Fruit fly (Drosophila melanogaster) whole organism, wandering third instar larva: ENCODE data around the gene hemo.

Experiments used
- CG9705 ChIP-seq: fragments of 200-800 bp; sonication (Bioruptor generic); optimal IDR thresholded peaks from 2 replicates; lab custom pipeline; 2018; ENCODE audit warnings: missing biosample characterization, mild to moderate bottlenecking, missing genetic modification characterization
- Hnf4 ChIP-seq: fragments of 200-800 bp; sonication (Bioruptor generic); optimal IDR thresholded peaks from 2 replicates; lab custom pipeline; 2016; ENCODE audit warnings: missing biosample characterization, mild to moderate bottlenecking, missing genetic modification characterization
- OdsH ChIP-seq: fragments of 200-800 bp; sonication (Bioruptor generic); optimal IDR thresholded peaks from 2 replicates; lab custom pipeline; 2016; ENCODE audit warnings: missing biosample characterization, mild to moderate bottlenecking, missing genetic modification characterization
- br ChIP-seq: fragments of 200-800 bp; sonication (Bioruptor generic); optimal IDR thresholded peaks from 2 replicates; lab custom pipeline; 2016; ENCODE audit warnings: missing biosample characterization, missing genetic modification characterization
- dmrt93B ChIP-seq: fragments of 200-800 bp; sonication (Bioruptor generic); optimal IDR thresholded peaks from 2 replicates; lab custom pipeline; 2018; ENCODE audit warnings: missing biosample characterization, mild to moderate bottlenecking, missing genetic modification characterization
- h ChIP-seq: fragments of 200-800 bp; sonication (Bioruptor generic); optimal IDR thresholded peaks from 3 replicates; lab custom pipeline; 2016; ENCODE audit warnings: missing biosample characterization, mild to moderate bottlenecking, missing genetic modification characterization
- pan ChIP-seq: fragments of >200 bp; optimal IDR thresholded peaks from 2 replicates; lab custom pipeline; 2017
- tai ChIP-seq: sonication (Bioruptor generic); optimal IDR thresholded peaks from 2 replicates; lab custom pipeline; 2016; ENCODE audit warnings: missing biosample characterization, missing genetic modification characterization

dm6 chr3R:18572240-18572803, 7.3 kb upstream of the hemo start:
- TF ChIP-seq pan (lab: Kevin White, UChicago) (no peak), Hnf4 (no peak), h (GFP tag; lab: Kevin White, UChicago) (no peak), CG9705 (GFP tag; lab: Kevin White, UChicago) (no peak), tai (GFP tag; lab: Kevin White, UChicago) (no peak), dmrt93B (GFP tag; lab: Kevin White, UChicago) (no peak), OdsH (no peak), br (no peak)
